Worm (Caenorhabditis elegans): ENCODE measurements around the gene srg-59.

The srg-59 gene

DNA sequence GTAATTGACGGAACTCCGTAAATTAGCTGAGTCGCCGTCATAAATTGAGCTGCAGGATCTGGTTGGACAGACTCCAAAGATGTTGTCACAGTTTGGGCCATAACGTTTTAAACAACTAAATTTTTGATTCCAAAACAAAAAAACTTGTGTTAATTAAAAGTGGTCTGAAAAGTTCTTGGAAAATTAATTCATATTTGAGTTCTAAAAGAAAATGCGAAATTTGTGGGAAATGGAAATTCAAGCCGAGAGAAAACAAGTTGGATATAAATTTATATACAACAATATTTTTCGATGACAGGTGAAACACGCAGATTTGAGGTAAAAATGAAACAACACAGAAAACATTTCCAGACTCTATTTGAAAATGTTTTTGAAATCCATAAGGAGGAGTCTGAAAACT, at the start of gene srg-59:
Gene srg-59, minus strand, starts transcription at position 101 of the 400 bp plus-strand sequence.
- TF ChIP-seq egl-43 (GFP tag; IDR thresholded peaks at IDR 0.05) (no peak), aha-1 (tag) (peak; percentile 81)

DNA sequence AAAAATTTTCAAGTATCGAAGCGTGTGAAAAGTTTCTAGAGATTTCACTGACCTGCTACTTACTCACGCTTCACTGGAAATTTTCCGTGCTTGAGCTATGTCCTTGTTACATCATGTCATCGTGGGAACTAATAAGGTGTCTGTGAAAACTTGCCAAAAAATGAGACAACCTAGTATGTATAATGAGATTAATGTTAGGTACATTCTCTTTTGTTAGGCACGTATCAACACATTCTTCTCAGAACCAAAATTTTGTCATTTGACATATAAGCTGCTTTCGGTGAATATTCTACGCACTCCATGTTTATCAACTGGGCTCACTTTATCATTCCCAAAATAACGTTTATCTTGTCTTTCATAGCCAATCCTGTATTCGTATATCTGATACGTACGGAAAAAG, 48.9 kb upstream of the srg-59 start, which contains the start of gene srj-18:
Gene srj-18, plus strand, starts transcription at position 301 of the 400 bp plus-strand sequence.
- no peak for TF ChIP-seq nhr-11 (tag; optimal IDR thresholded peaks at IDR 0.05)
- TF ChIP-seq nhr-25 (tag; optimal IDR thresholded peaks at IDR 0.05; ENCODE audit: borderline replicate concordance, insufficient read depth), result no peak
- TF ChIP-seq pha-4 (GFP tag; IDR thresholded peaks at IDR 0.05), result no peak
- TF ChIP-seq pha-4 (tag; optimal IDR thresholded peaks at IDR 0.05), result no peak

DNA sequence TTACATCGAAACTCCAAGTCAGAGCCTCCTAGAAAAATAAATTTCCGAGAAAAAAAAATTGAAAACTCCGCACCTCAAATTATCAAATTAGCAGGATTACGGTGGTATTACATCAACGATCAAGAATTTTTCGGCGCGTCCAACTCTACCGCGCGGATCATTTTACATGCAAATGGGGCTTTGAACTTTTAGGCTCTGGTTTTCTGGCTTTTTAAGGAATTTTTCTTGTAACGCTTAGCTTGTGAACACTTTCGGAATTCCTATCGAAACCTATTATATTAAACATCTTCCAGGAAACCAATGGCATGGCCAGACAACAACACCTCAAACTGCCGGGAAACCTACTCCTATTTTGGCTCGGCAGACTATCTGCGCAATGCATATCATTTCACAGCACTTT, 46.4 kb upstream of the srg-59 start, which contains the start of gene srh-56:
Gene srh-56, plus strand, starts transcription at position 301 of the 400 bp plus-strand sequence.
- no peak for TF ChIP-seq madf-5 (GFP tag; IDR thresholded peaks at IDR 0.05)
- no peak for TF ChIP-seq madf-9 (GFP tag; conservative IDR thresholded peaks at IDR 0.05)
- TF ChIP-seq Y48G9A.11 (GFP tag; IDR thresholded peaks at IDR 0.05), result no peak
- TF ChIP-seq zfp-2 (tag; optimal IDR thresholded peaks at IDR 0.05), result no peak
- no peak for TF ChIP-seq mdl-1 (tag; optimal IDR thresholded peaks at IDR 0.05)
- TF ChIP-seq T26A8.4 (GFP tag; IDR thresholded peaks at IDR 0.05), result no peak
- TF ChIP-seq egl-27 (tag; optimal IDR thresholded peaks at IDR 0.05), result no peak
- TF ChIP-seq ces-1 (GFP tag; optimal IDR thresholded peaks at IDR 0.05), result no peak
- TF ChIP-seq nhr-6 (tag; optimal IDR thresholded peaks at IDR 0.05), result no peak
- no peak for TF ChIP-seq F37D6.2 (tag; optimal IDR thresholded peaks at IDR 0.05)
- no peak for TF ChIP-seq cey-2 (tag; optimal IDR thresholded peaks at IDR 0.05; ENCODE audit: borderline replicate concordance, insufficient read depth)
- TF ChIP-seq pha-4 (GFP tag; IDR thresholded peaks at IDR 0.05), result no peak
- no peak for TF ChIP-seq pha-4 (tag; optimal IDR thresholded peaks at IDR 0.05)
- TF ChIP-seq hlh-11 (tag; optimal IDR thresholded peaks at IDR 0.05), result no peak
- no peak for TF ChIP-seq lin-15B (tag; optimal IDR thresholded peaks at IDR 0.05)
- no peak for TF ChIP-seq lin-38 (GFP tag; IDR thresholded peaks at IDR 0.05)
- TF ChIP-seq nhr-48 (tag; optimal IDR thresholded peaks at IDR 0.05), result no peak
- no peak for TF ChIP-seq nhr-28 (tag; optimal IDR thresholded peaks at IDR 0.05)
- no peak for TF ChIP-seq aly-2 (tag; optimal IDR thresholded peaks at IDR 0.05)

DNA sequence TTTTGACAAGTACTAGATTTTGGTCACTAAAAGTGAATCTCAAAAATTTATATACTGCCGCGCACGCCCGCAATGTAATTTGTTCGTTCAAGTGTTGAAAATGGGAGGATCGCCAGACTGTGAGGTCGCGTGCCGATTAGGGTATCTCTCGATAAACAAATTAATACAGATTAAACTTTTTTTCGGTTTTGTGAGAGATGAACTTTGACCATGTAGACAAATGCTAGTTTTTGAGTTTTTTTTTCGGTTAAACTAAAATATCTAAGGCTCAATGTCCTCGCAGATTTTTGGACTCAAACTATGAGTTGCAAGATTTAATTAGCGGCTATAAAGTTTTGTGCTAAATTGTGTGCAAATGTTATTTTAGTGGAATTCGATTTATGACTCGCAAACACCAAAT, 44.6 kb upstream of the srg-59 start, which contains the start of gene dhs-15:
Gene dhs-15, minus strand, starts transcription at position 101 of the 400 bp plus-strand sequence.
- TF ChIP-seq unc-130 (GFP tag; optimal IDR thresholded peaks at IDR 0.05) (no peak), pha-4 (GFP tag; IDR thresholded peaks at IDR 0.05) (no peak), pha-4 (tag; optimal IDR thresholded peaks at IDR 0.05) (no peak), nhr-6 (tag; optimal IDR thresholded peaks at IDR 0.05) (no peak), vab-7 (GFP tag; IDR thresholded peaks at IDR 0.05) (no peak), Y105C5A.15 (GFP tag; IDR thresholded peaks at IDR 0.05) (no peak), mxl-3 (GFP tag; optimal IDR thresholded peaks at IDR 0.05) (no peak), mes-2 (tag; optimal IDR thresholded peaks at IDR 0.05; ENCODE audit: poor library complexity, severe bottlenecking) (no peak), nhr-25 (tag; optimal IDR thresholded peaks at IDR 0.05; ENCODE audit: borderline replicate concordance, insufficient read depth) (no peak), lsy-2 (tag; optimal IDR thresholded peaks at IDR 0.05) (no peak), cey-2 (tag; optimal IDR thresholded peaks at IDR 0.05; ENCODE audit: borderline replicate concordance, insufficient read depth) (no peak), T20F7.1 (GFP tag; optimal IDR thresholded peaks at IDR 0.05) (no peak), fkh-10 (GFP tag; optimal IDR thresholded peaks at IDR 0.05) (no peak), gei-8 (GFP tag; optimal IDR thresholded peaks at IDR 0.05) (no peak), hlh-30 (tag; optimal IDR thresholded peaks at IDR 0.05; ENCODE audit: insufficient read depth) (no peak), ztf-7 (tag; optimal IDR thresholded peaks at IDR 0.05) (no peak), sdz-12 (GFP tag; optimal IDR thresholded peaks at IDR 0.05) (no peak), mxl-2 (GFP tag; conservative IDR thresholded peaks at IDR 0.05) (no peak), zag-1 (tag; optimal IDR thresholded peaks at IDR 0.05) (no peak), nhr-76 (tag; optimal IDR thresholded peaks at IDR 0.05) (no peak), tag-97 (GFP tag; IDR thresholded peaks at IDR 0.05) (no peak)
